Worm (Caenorhabditis elegans) whole organism, mixed stage, embryonic: Measurements from ENCODE around the gene hex-2.

Experiments used
- M03D4.4 ChIP-seq: sonication (generic microtip); optimal IDR thresholded peaks from 2 replicates; lab custom pipeline; 2017; ENCODE audit warnings: mild to moderate bottlenecking, missing genetic modification characterization, missing compliant biosample characterization
- bed-3 ChIP-seq: fragments of 200-800 bp; sonication (Bioruptor generic); optimal IDR thresholded peaks from 3 replicates; lab custom pipeline; 2018; ENCODE audit warnings: mild to moderate bottlenecking, missing genetic modification characterization, moderate library complexity, missing compliant biosample characterization
- blmp-1 ChIP-seq: fragments of 150-350 bp; optimal IDR thresholded peaks from 2 replicates; lab custom pipeline; 2014; ENCODE audit warnings: missing biosample characterization, missing genetic modification characterization
- ceh-39 ChIP-seq: fragments of 150-350 bp; optimal IDR thresholded peaks from 2 replicates; lab custom pipeline; 2014; ENCODE audit warnings: missing biosample characterization, missing genetic modification characterization
- ceh-43 ChIP-seq: fragments of 200-800 bp; sonication (Bioruptor generic); optimal IDR thresholded peaks from 2 replicates; lab custom pipeline; 2018; ENCODE audit warnings: mild to moderate bottlenecking, missing genetic modification characterization, moderate library complexity, missing compliant biosample characterization
- ceh-83 ChIP-seq: fragments of 200-800 bp; sonication (Bioruptor generic); optimal IDR thresholded peaks from 2 replicates; lab custom pipeline; 2018; ENCODE audit warnings: mild to moderate bottlenecking, missing genetic modification characterization, missing compliant biosample characterization
- ces-1 ChIP-seq: fragments of 150-350 bp; optimal IDR thresholded peaks from 2 replicates; lab custom pipeline; 2014; ENCODE audit warnings: missing biosample characterization, missing genetic modification reagents, missing genetic modification characterization
- cnd-1 ChIP-seq: fragments of 200-800 bp; sonication (Bioruptor generic); optimal IDR thresholded peaks from 2 replicates; lab custom pipeline; 2018; ENCODE audit warnings: mild to moderate bottlenecking, missing genetic modification characterization, missing compliant biosample characterization
- elt-1 ChIP-seq: sonication (generic microtip); optimal IDR thresholded peaks from 2 replicates; lab custom pipeline; 2017; ENCODE audit warnings: missing genetic modification characterization, mild to moderate bottlenecking, missing compliant biosample characterization, antibody characterized with exemption, moderate library complexity, borderline replicate concordance; ENCODE audit not compliant: insufficient read depth
- flh-1 ChIP-seq: fragments of 200-800 bp; sonication (Bioruptor generic); optimal IDR thresholded peaks from 2 replicates; lab custom pipeline; 2018; ENCODE audit warnings: mild to moderate bottlenecking, missing genetic modification characterization, moderate library complexity, missing compliant biosample characterization
- ham-2 ChIP-seq: fragments of 200-800 bp; sonication (Bioruptor generic); optimal IDR thresholded peaks from 2 replicates; lab custom pipeline; 2018; ENCODE audit warnings: mild to moderate bottlenecking, missing genetic modification characterization, missing compliant biosample characterization
- hlh-1 ChIP-seq: fragments of 150-350 bp; optimal IDR thresholded peaks from 2 replicates; lab custom pipeline; 2014; ENCODE audit warnings: missing biosample characterization, missing genetic modification reagents, missing genetic modification characterization
- lin-13 ChIP-seq: fragments of 150-350 bp; optimal IDR thresholded peaks from 2 replicates; lab custom pipeline; 2014; ENCODE audit warnings: missing biosample characterization, missing genetic modification characterization
- lin-32 ChIP-seq: fragments of 200-800 bp; sonication (Bioruptor generic); optimal IDR thresholded peaks from 2 replicates; lab custom pipeline; 2018; ENCODE audit warnings: mild to moderate bottlenecking, missing genetic modification characterization, missing compliant biosample characterization
- lsy-2 ChIP-seq: fragments of 150-350 bp; optimal IDR thresholded peaks from 2 replicates; lab custom pipeline; 2014; ENCODE audit warnings: missing biosample characterization, missing genetic modification characterization
- mab-5 ChIP-seq: fragments of 150-350 bp; optimal IDR thresholded peaks from 2 replicates; lab custom pipeline; 2014; ENCODE audit warnings: missing biosample characterization, missing genetic modification characterization
- mep-1 ChIP-seq: fragments of 150-350 bp; optimal IDR thresholded peaks from 2 replicates; lab custom pipeline; 2017; ENCODE audit warnings: missing biosample characterization, missing genetic modification reagents, missing genetic modification characterization, inconsistent platforms
- mls-2 ChIP-seq: sonication (generic microtip); optimal IDR thresholded peaks from 2 replicates; lab custom pipeline; 2016; ENCODE audit warnings: mild to moderate bottlenecking, missing genetic modification characterization, moderate library complexity, missing compliant biosample characterization
- nhr-12 ChIP-seq: fragments of 150-350 bp; optimal IDR thresholded peaks from 2 replicates; lab custom pipeline; 2014; ENCODE audit warnings: missing biosample characterization, missing genetic modification characterization
- nhr-237 ChIP-seq: fragments of 150-350 bp; optimal IDR thresholded peaks from 2 replicates; lab custom pipeline; 2014; ENCODE audit warnings: missing biosample characterization, missing genetic modification characterization
- pha-4 ChIP-seq: fragments of 150-350 bp; optimal IDR thresholded peaks from 2 replicates; lab custom pipeline; 2018; ENCODE audit warnings: missing biosample characterization, missing genetic modification reagents, missing genetic modification characterization
- sem-2 ChIP-seq: fragments of 200-800 bp; sonication (Bioruptor generic); optimal IDR thresholded peaks from 2 replicates; lab custom pipeline; 2018; ENCODE audit warnings: mild to moderate bottlenecking, missing genetic modification characterization, missing compliant biosample characterization
- snpc-4 ChIP-seq: fragments of 150-350 bp; optimal IDR thresholded peaks from 2 replicates; lab custom pipeline; 2014; ENCODE audit warnings: missing biosample characterization, missing genetic modification characterization
- tbx-8 ChIP-seq: fragments of 200-800 bp; sonication (Bioruptor generic); optimal IDR thresholded peaks from 2 replicates; lab custom pipeline; 2018; ENCODE audit warnings: mild to moderate bottlenecking, missing genetic modification characterization, moderate library complexity, missing compliant biosample characterization
- unc-120 ChIP-seq: sonication (generic microtip); optimal IDR thresholded peaks from 2 replicates; lab custom pipeline; 2017; ENCODE audit warnings: missing genetic modification characterization, missing compliant biosample characterization; ENCODE audit not compliant: poor library complexity, severe bottlenecking
- unc-39 ChIP-seq: fragments of 150-350 bp; optimal IDR thresholded peaks from 2 replicates; lab custom pipeline; 2014; ENCODE audit warnings: missing biosample characterization, missing genetic modification characterization
- unc-62 ChIP-seq: fragments of 150-350 bp; optimal IDR thresholded peaks from 2 replicates; lab custom pipeline; 2014; ENCODE audit warnings: missing biosample characterization, missing genetic modification reagents, missing genetic modification characterization
- ztf-11 ChIP-seq: fragments of 150-350 bp; optimal IDR thresholded peaks from 2 replicates; lab custom pipeline; 2014; ENCODE audit warnings: missing biosample characterization, missing genetic modification characterization

hex-2 gene

ce11 chrV:5630792-5631191, 23.5 kb upstream of the hex-2 start, which contains the start of gene acy-4:
acy-4 (minus strand) TSS chrV:5630892.
- TF ChIP-seq ham-2 (no peak), ceh-83 (GFP tag; lab: Kevin White, UChicago) (no peak), bed-3 (GFP tag; lab: Kevin White, UChicago) (no peak), unc-62 (GFP tag; lab: Kevin White, UChicago) (no peak), hlh-1 (tag; lab: Kevin White, UChicago) (no peak), unc-120 (no peak), nhr-12 (no peak), mep-1 (tag; lab: Kevin White, UChicago) (no peak)

DNA sequence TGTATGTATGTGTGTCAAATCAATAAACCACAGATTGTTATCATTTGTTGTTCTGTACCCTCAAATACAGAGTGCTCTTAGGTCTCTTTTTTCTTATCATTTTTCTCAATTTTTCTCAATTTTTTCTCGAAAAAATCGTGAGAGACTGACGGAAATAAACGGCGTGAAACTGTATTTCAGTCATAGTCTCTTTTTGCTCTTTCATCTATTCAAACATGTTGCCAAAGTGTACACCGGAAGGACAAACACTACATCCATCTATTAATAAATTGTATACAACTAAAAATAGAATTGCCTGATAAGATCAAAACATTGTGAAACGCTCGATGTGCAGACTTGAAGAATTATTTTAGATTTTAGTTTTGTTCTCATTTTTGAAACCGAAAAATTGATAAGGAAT, 19.8 kb upstream of the hex-2 start:
- TF ChIP-seq lin-32 (no peak), lsy-2 (tag; lab: Kevin White, UChicago) (no peak), elt-1 (tag; lab: Kevin White, UChicago) (no peak), ceh-43 (GFP tag; lab: Kevin White, UChicago) (no peak), sem-2 (GFP tag; lab: Kevin White, UChicago) (no peak), ceh-39 (tag; lab: Kevin White, UChicago) (no peak), flh-1 (GFP tag; lab: Kevin White, UChicago) (no peak), blmp-1 (tag; lab: Kevin White, UChicago) (no peak), tbx-8 (GFP tag; lab: Kevin White, UChicago) (no peak), pha-4 (tag; lab: Kevin White, UChicago) (no peak)

DNA sequence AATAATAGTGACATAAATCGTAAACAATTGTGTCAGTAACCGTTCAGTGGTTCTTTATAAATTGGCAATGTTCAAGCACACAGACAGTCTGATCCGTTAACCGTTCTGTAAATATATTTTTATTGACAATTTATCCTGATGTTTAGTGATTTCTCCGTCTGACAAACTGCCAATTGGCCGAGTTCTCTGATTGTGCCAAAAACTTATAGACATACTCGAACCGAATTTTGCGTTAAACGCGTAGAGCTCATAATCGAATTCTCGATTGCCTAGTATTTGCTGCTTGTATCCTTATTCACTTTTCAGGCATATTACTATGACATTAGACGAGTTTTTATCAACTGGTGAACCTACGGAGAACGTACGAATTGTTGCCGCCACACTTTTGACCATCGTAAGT, 10.1 kb upstream of the hex-2 start, which contains the start of gene srx-117:
TSS of gene srx-117 (plus strand) at position 301 of the 400 bp plus-strand sequence.
- TF ChIP-seq mls-2 (tag; lab: Kevin White, UChicago) (no peak), cnd-1 (no peak), blmp-1 (tag; lab: Kevin White, UChicago) (no peak), snpc-4 (tag; lab: Kevin White, UChicago) (no peak), nhr-12 (no peak), M03D4.4 (tag; lab: Kevin White, UChicago) (no peak), lin-32 (no peak), lin-13 (no peak), ceh-43 (GFP tag; lab: Kevin White, UChicago) (no peak), unc-62 (GFP tag; lab: Kevin White, UChicago) (no peak), bed-3 (GFP tag; lab: Kevin White, UChicago) (no peak), unc-120 (no peak)

ce11 chrV:5647359-5647758, 6.9 kb upstream of the hex-2 start, which contains the start of gene C14C11.4:
C14C11.4 (plus strand) TSS chrV:5647610.
- TF ChIP-seq cnd-1 (no peak), ztf-11 (tag; lab: Kevin White, UChicago) (no peak), snpc-4 (tag; lab: Kevin White, UChicago) (no peak), mls-2 (tag; lab: Kevin White, UChicago) (no peak), pha-4 (tag; lab: Kevin White, UChicago) (no peak), blmp-1 (tag; lab: Kevin White, UChicago) (no peak), mab-5 (tag; lab: Kevin White, UChicago) (no peak), lin-32 (no peak), nhr-237 (tag; lab: Kevin White, UChicago) (no peak), lsy-2 (tag; lab: Kevin White, UChicago) (no peak), tbx-8 (GFP tag; lab: Kevin White, UChicago) (no peak), unc-62 (GFP tag; lab: Kevin White, UChicago) (no peak), flh-1 (GFP tag; lab: Kevin White, UChicago) (no peak)

- TF ChIP-seq mls-2 (tag; lab: Kevin White, UChicago), result no peak
- TF ChIP-seq mep-1 (tag; lab: Kevin White, UChicago), result no peak
- peak; percentile 3 for TF ChIP-seq ces-1
- no peak for TF ChIP-seq lin-13
- no peak for TF ChIP-seq pha-4 (tag; lab: Kevin White, UChicago)
- no peak for TF ChIP-seq unc-39
- no peak for TF ChIP-seq ceh-39 (tag; lab: Kevin White, UChicago)
- TF ChIP-seq sem-2 (GFP tag; lab: Kevin White, UChicago), result no peak
Measured at ce11 chrV:5651905-5652304, 2.3 kb upstream of the hex-2 start.
